Fruit fly (Drosophila melanogaster) whole organism, embryonic: ENCODE data around the gene CG43181.

Source experiments
- Atf-2 ChIP-seq: fragments of 200-800 bp; sonication (Bioruptor generic); optimal IDR thresholded peaks from 2 replicates; lab custom pipeline; 2016; ENCODE audit warnings: missing biosample characterization, missing genetic modification characterization
- B-H1 ChIP-seq: fragments of 200-800 bp; sonication (Bioruptor generic); IDR thresholded peaks from 3 replicates; pipeline ENCODE4 v1.3.6; 2022; ENCODE audit warnings: missing biosample characterization, missing genetic modification characterization
- CG10267 ChIP-seq: fragments of 200-800 bp; sonication (Bioruptor generic); optimal IDR thresholded peaks from 2 replicates; lab custom pipeline; 2018; ENCODE audit warnings: missing biosample characterization, mild to moderate bottlenecking, missing genetic modification characterization, moderate library complexity
- CG11093 ChIP-seq: fragments of 200-800 bp; sonication (Bioruptor generic); IDR thresholded peaks from 3 replicates; pipeline ENCODE4 v1.3.6; 2022; ENCODE audit warnings: missing biosample characterization, missing genetic modification characterization
- CG15479 ChIP-seq: fragments of 200-800 bp; sonication (Bioruptor generic); optimal IDR thresholded peaks from 3 replicates; lab custom pipeline; 2019; ENCODE audit warnings: missing biosample characterization, mild to moderate bottlenecking, missing genetic modification characterization, moderate library complexity
- CG15696 ChIP-seq: fragments of 200-800 bp; sonication (Bioruptor generic); optimal IDR thresholded peaks from 2 replicates; lab custom pipeline; 2019; ENCODE audit warnings: missing biosample characterization, mild to moderate bottlenecking, missing genetic modification characterization, moderate library complexity
- CG1602 ChIP-seq: fragments of 200-800 bp; sonication (Bioruptor generic); optimal IDR thresholded peaks from 3 replicates; lab custom pipeline; 2016; ENCODE audit warnings: missing biosample characterization, missing genetic modification characterization
- CG1647 ChIP-seq: fragments of 200-800 bp; sonication (Bioruptor generic); optimal IDR thresholded peaks from 3 replicates; lab custom pipeline; 2016; ENCODE audit warnings: missing biosample characterization, missing genetic modification characterization
- CG16779 ChIP-seq: fragments of 200-800 bp; sonication (Bioruptor generic); IDR thresholded peaks from 2 replicates; pipeline ENCODE4 v1.3.6; 2022; ENCODE audit warnings: missing biosample characterization, missing genetic modification characterization
- CG18764 ChIP-seq: fragments of 200-800 bp; sonication (Bioruptor generic); optimal IDR thresholded peaks from 3 replicates; lab custom pipeline; 2016; ENCODE audit warnings: missing biosample characterization, missing genetic modification characterization
- CG2199 ChIP-seq: fragments of 200-800 bp; sonication (Bioruptor generic); IDR thresholded peaks from 3 replicates; pipeline ENCODE4 v1.3.6; 2022; ENCODE audit warnings: missing biosample characterization, missing genetic modification characterization
- CG3407 ChIP-seq: fragments of 200-800 bp; sonication (Bioruptor generic); optimal IDR thresholded peaks from 2 replicates; lab custom pipeline; 2018; ENCODE audit warnings: missing biosample characterization, mild to moderate bottlenecking, missing genetic modification characterization
- CG4617 ChIP-seq: fragments of 200-800 bp; sonication (Bioruptor generic); optimal IDR thresholded peaks from 3 replicates; lab custom pipeline; 2016; ENCODE audit warnings: missing biosample characterization, missing genetic modification characterization, borderline replicate concordance
- CG8359 ChIP-seq: fragments of 200-800 bp; sonication (Bioruptor generic); optimal IDR thresholded peaks from 2 replicates; lab custom pipeline; 2017; ENCODE audit warnings: missing biosample characterization, mild to moderate bottlenecking, missing genetic modification characterization, borderline replicate concordance
- CG8478 ChIP-seq: fragments of >200 bp; optimal IDR thresholded peaks from 2 replicates; lab custom pipeline; 2018
- Camta ChIP-seq: fragments of 200-800 bp; sonication (Bioruptor generic); optimal IDR thresholded peaks from 2 replicates; lab custom pipeline; 2016; ENCODE audit warnings: missing biosample characterization, missing genetic modification characterization
- Chrac-16 ChIP-seq: fragments of 200-800 bp; sonication (Bioruptor generic); optimal IDR thresholded peaks from 3 replicates; lab custom pipeline; 2016; ENCODE audit warnings: missing biosample characterization, missing genetic modification characterization
- Dip2 ChIP-seq: fragments of 200-800 bp; sonication (Bioruptor generic); IDR thresholded peaks from 2 replicates; pipeline ENCODE4 v1.3.6; 2022; ENCODE audit warnings: missing biosample characterization, missing genetic modification characterization
- Hsf ChIP-seq: fragments of 200-800 bp; sonication (Bioruptor generic); optimal IDR thresholded peaks from 3 replicates; lab custom pipeline; 2016; ENCODE audit warnings: missing biosample characterization, missing genetic modification characterization
- Lhr ChIP-seq: fragments of 200-800 bp; sonication (Bioruptor generic); optimal IDR thresholded peaks from 3 replicates; lab custom pipeline; 2017; ENCODE audit warnings: mild to moderate bottlenecking, missing biosample characterization, missing genetic modification reagents, missing genetic modification characterization
- NK7.1 ChIP-seq: fragments of 200-800 bp; sonication (Bioruptor generic); optimal IDR thresholded peaks from 3 replicates; lab custom pipeline; 2016; ENCODE audit warnings: missing biosample characterization, missing genetic modification characterization
- Nf-YC ChIP-seq: fragments of 200-800 bp; optimal IDR thresholded peaks from 3 replicates; lab custom pipeline; 2019; ENCODE audit warnings: missing biosample characterization, mild to moderate bottlenecking, missing genetic modification characterization, moderate library complexity
- Trl ChIP-seq, 3 experiments: fragments of >200 bp in 2 of 3; fragments of 200-800 bp in 1 of 3; sonication (Bioruptor generic) in 1 of 3; optimal IDR thresholded peaks; 2 replicates in 1 of 3; 3 replicates in 2 of 3; lab custom pipeline; 2016 to 2017; ENCODE audit warnings: missing biosample characterization in 1 of 3, missing genetic modification characterization in 1 of 3
- ab ChIP-seq: fragments of 200-800 bp; sonication (Bioruptor generic); optimal IDR thresholded peaks from 2 replicates; lab custom pipeline; 2016; ENCODE audit warnings: missing biosample characterization, missing genetic modification characterization
- ac ChIP-seq: fragments of 200-800 bp; sonication (Bioruptor generic); optimal IDR thresholded peaks from 3 replicates; lab custom pipeline; 2017; ENCODE audit warnings: missing biosample characterization, mild to moderate bottlenecking, missing genetic modification characterization
- bcd ChIP-seq: fragments of 200-800 bp; sonication (Bioruptor generic); optimal IDR thresholded peaks from 2 replicates; lab custom pipeline; 2017; ENCODE audit warnings: missing biosample characterization, mild to moderate bottlenecking, missing genetic modification characterization
- bsh ChIP-seq, 2 experiments: fragments of 200-800 bp; sonication (Bioruptor generic); optimal IDR thresholded peaks; 2 replicates each; lab custom pipeline; 2017 to 2018; ENCODE audit warnings: mild to moderate bottlenecking in 2 of 2, missing biosample characterization in 2 of 2, missing genetic modification characterization in 2 of 2, moderate library complexity in 1 of 2
- cg ChIP-seq: fragments of 200-800 bp; sonication (Bioruptor generic); optimal IDR thresholded peaks from 3 replicates; lab custom pipeline; 2019; ENCODE audit warnings: missing biosample characterization, mild to moderate bottlenecking, missing genetic modification characterization, moderate library complexity
- dati ChIP-seq: fragments of 200-800 bp; sonication (Bioruptor generic); IDR thresholded peaks from 2 replicates; pipeline ENCODE4 v1.3.6; 2022; ENCODE audit warnings: missing biosample characterization, missing genetic modification characterization
- disco-r ChIP-seq: fragments of 200-800 bp; sonication (Bioruptor generic); optimal IDR thresholded peaks from 2 replicates; lab custom pipeline; 2016; ENCODE audit warnings: missing biosample characterization, missing genetic modification characterization
- esg ChIP-seq: fragments of 200-800 bp; sonication (Bioruptor generic); conservative IDR thresholded peaks from 2 replicates; pipeline ENCODE4 v1.3.6; 2022; ENCODE audit warnings: missing biosample characterization, missing genetic modification characterization
- hbn ChIP-seq: fragments of 200-800 bp; sonication (Bioruptor generic); IDR thresholded peaks from 2 replicates; pipeline ENCODE4 v1.3.6; 2022; ENCODE audit warnings: missing biosample characterization, missing genetic modification characterization; ENCODE audit not compliant: partially characterized antibody
- lmd ChIP-seq: fragments of 200-800 bp; sonication (Bioruptor generic); IDR thresholded peaks from 2 replicates; pipeline ENCODE4 v1.3.6; 2022; ENCODE audit warnings: missing biosample characterization, missing genetic modification characterization
- luna ChIP-seq: fragments of 200-800 bp; sonication (Bioruptor generic); optimal IDR thresholded peaks from 2 replicates; lab custom pipeline; 2016; ENCODE audit warnings: missing biosample characterization, missing genetic modification characterization
- oc ChIP-seq: fragments of 200-800 bp; sonication (Bioruptor generic); optimal IDR thresholded peaks from 2 replicates; lab custom pipeline; 2018; ENCODE audit warnings: missing biosample characterization, mild to moderate bottlenecking, missing genetic modification characterization, moderate library complexity
- p53 ChIP-seq: fragments of 200-800 bp; sonication (Bioruptor generic); optimal IDR thresholded peaks from 2 replicates; lab custom pipeline; 2016; ENCODE audit warnings: missing biosample characterization, missing genetic modification characterization
- pb ChIP-seq: fragments of 200-800 bp; sonication (Bioruptor generic); optimal IDR thresholded peaks from 3 replicates; lab custom pipeline; 2016; ENCODE audit warnings: missing biosample characterization, missing genetic modification characterization
- run ChIP-seq: fragments of 200-800 bp; sonication (Bioruptor generic); optimal IDR thresholded peaks from 3 replicates; lab custom pipeline; 2018; ENCODE audit warnings: missing biosample characterization, mild to moderate bottlenecking, missing genetic modification characterization
- scrt ChIP-seq: fragments of 200-800 bp; sonication (Bioruptor generic); optimal IDR thresholded peaks from 2 replicates; lab custom pipeline; 2018; ENCODE audit warnings: missing biosample characterization, mild to moderate bottlenecking, missing genetic modification characterization, moderate library complexity
- shn ChIP-seq: fragments of 200-800 bp; sonication (Bioruptor generic); optimal IDR thresholded peaks from 3 replicates; lab custom pipeline; 2016; ENCODE audit warnings: missing biosample characterization, missing genetic modification characterization
- tll ChIP-seq, 2 experiments: fragments of 200-800 bp in 1 of 2; fragments of >200 bp in 1 of 2; sonication (Bioruptor generic) in 1 of 2; optimal IDR thresholded peaks; 2 replicates each; lab custom pipeline; 2017 to 2019; ENCODE audit warnings: missing biosample characterization in 2 of 2, missing genetic modification characterization in 2 of 2, mild to moderate bottlenecking in 1 of 2, moderate library complexity in 1 of 2
- vvl ChIP-seq: fragments of 200-800 bp; sonication (Bioruptor generic); IDR thresholded peaks from 2 replicates; pipeline ENCODE4 v1.3.6; 2022; ENCODE audit warnings: missing biosample characterization, missing genetic modification characterization
- z ChIP-seq: fragments of 200-800 bp; sonication (Bioruptor generic); IDR thresholded peaks from 3 replicates; pipeline ENCODE4 v1.3.6; 2022; ENCODE audit warnings: missing biosample characterization, missing genetic modification characterization
- zen ChIP-seq: fragments of 200-800 bp; sonication (Bioruptor generic); optimal IDR thresholded peaks from 3 replicates; lab custom pipeline; 2018; ENCODE audit warnings: missing biosample characterization, mild to moderate bottlenecking, missing genetic modification characterization, moderate library complexity

The CG43181 gene

DNA sequence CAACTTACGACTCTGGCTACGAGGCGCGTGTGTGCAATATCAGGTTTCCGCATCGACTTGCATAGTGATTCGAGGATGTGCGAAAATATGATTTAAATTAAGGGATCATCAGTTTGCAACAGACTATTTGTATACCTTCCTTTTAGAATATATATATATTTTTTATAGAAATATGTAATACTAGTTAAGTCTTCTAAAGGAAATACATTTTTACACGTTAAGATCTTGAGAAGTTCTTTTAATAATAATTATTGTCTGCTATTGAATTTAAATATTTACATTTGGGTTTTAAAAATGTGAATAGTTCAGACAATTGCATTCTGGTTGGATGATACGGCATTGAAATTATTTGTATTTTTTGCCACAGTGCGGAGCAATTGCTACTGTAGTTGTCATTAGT is 16.5 kb downstream of the CG43181 start:
- peak in 1 of 2 experiments; percentile 19 for TF ChIP-seq bsh (GFP tag; optimal IDR thresholded peaks at IDR 0.05; lab: Kevin White, UChicago)
- no peak for TF ChIP-seq CG11093 (GFP tag; lab: Robert Waterston, UW)
- TF ChIP-seq, all 482 proteins: peak for 1

DNA sequence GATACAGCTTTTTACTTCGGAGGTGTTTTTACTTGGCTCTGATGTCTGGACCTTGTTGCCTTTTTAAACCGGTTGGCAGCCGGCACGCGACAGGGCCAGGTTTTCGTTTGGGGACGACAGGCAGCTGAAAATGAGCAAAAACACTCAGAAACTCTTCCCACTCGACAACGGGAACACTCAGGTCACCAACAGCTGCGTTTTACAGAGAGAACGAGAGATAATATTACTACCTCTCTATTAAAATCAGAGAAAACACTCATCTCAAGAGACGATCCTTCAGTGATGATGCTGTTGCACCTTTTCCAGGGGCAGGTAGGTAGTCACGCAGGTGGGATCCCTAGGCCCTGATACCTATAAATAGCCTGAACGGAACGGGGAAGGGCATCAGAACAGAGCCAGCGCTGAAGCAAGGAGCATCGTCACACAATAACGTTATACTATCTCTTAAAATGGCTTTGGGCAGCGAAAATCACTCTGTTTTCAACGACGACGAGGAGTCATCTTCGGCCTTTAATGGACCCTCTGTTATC is 19.3 kb downstream of the CG43181 start, which contains the start of gene ac:
Gene ac, plus strand, starts transcription at position 387 of the 530 bp plus-strand sequence.
- TF ChIP-seq z (GFP tag; lab: Robert Waterston, UW) (peak; percentile 90), CG10267 (tag; lab: Kevin White, UChicago) (no peak), CG1602 (GFP tag; lab: Kevin White, UChicago) (no peak), vvl (GFP tag; lab: Robert Waterston, UW) (no peak), CG8359 (GFP tag; lab: Kevin White, UChicago) (no peak), CG2199 (GFP tag; lab: Robert Waterston, UW) (0 out of 3 replicates have a peak, but pooled peaks have one; percentile 27), Camta (no peak), pb (GFP tag; lab: Kevin White, UChicago) (no peak), CG3407 (no peak), disco-r (no peak), bcd (no peak), hbn (GFP tag; lab: Robert Waterston, UW) (no peak), B-H1 (no peak), Chrac-16 (GFP tag; lab: Kevin White, UChicago) (no peak), dati (GFP tag; lab: Robert Waterston, UW) (no peak), CG8478 (lab: Kevin White, UChicago) (no peak), CG16779 (GFP tag; lab: Robert Waterston, UW) (no peak), CG15479 (GFP tag; lab: Kevin White, UChicago) (peak; percentile 52), CG1647 (GFP tag; lab: Kevin White, UChicago) (no peak), tll (GFP tag; optimal IDR thresholded peaks at IDR 0.05; lab: Kevin White, UChicago) (no peak), Dip2 (GFP tag; lab: Robert Waterston, UW) (no peak), ab (GFP tag; lab: Kevin White, UChicago) (no peak), run (tag; lab: Kevin White, UChicago) (no peak), Nf-YC (no peak), Lhr (no peak), CG4617 (GFP tag; lab: Kevin White, UChicago) (no peak), esg (GFP tag; lab: Robert Waterston, UW) (no peak), lmd (GFP tag; lab: Robert Waterston, UW) (no peak), Trl (optimal IDR thresholded peaks at IDR 0.05; lab: Kevin White, UChicago) (peak in 1 of 2 experiments; percentile 15), Trl (GFP tag; optimal IDR thresholded peaks at IDR 0.05; lab: Kevin White, UChicago) (no peak), CG15696 (tag; lab: Kevin White, UChicago) (no peak), ac (GFP tag; lab: Kevin White, UChicago) (peak; percentile 98), luna (no peak), cg (GFP tag; lab: Kevin White, UChicago) (no peak), scrt (GFP tag; lab: Kevin White, UChicago) (no peak), Atf-2 (GFP tag; lab: Kevin White, UChicago) (no peak), Hsf (GFP tag; lab: Kevin White, UChicago) (no peak), zen (tag; lab: Kevin White, UChicago) (peak; percentile 14), p53 (GFP tag; lab: Kevin White, UChicago) (no peak), shn (GFP tag; lab: Kevin White, UChicago) (no peak), CG18764 (no peak), NK7.1 (GFP tag; lab: Kevin White, UChicago) (no peak), oc (tag; lab: Kevin White, UChicago) (no peak)
